Fruit fly (Drosophila melanogaster) whole organism, embryonic: Measurements from ENCODE around the gene CG10803.

Experiments used
- CG3407 ChIP-seq: fragments of 200-800 bp; sonication (Bioruptor generic); optimal IDR thresholded peaks from 2 replicates; lab custom pipeline; 2018; ENCODE audit warnings: missing biosample characterization, mild to moderate bottlenecking, missing genetic modification characterization
- CG6791 ChIP-seq: fragments of 200-800 bp; sonication (Bioruptor generic); IDR thresholded peaks from 3 replicates; pipeline ENCODE4 v1.3.6; 2022; ENCODE audit warnings: missing biosample characterization, missing genetic modification characterization; ENCODE audit not compliant: partially characterized antibody
- CG8281 ChIP-seq: fragments of 200-800 bp; sonication (Bioruptor generic); optimal IDR thresholded peaks from 2 replicates; lab custom pipeline; 2018; ENCODE audit warnings: missing biosample characterization, mild to moderate bottlenecking, missing genetic modification characterization, moderate library complexity
- CrebB ChIP-seq: fragments of 200-800 bp; sonication (Bioruptor generic); optimal IDR thresholded peaks from 3 replicates; lab custom pipeline; 2018; ENCODE audit warnings: missing biosample characterization, mild to moderate bottlenecking, missing genetic modification characterization
- ken ChIP-seq: fragments of 200-800 bp; sonication (Bioruptor generic); IDR thresholded peaks from 3 replicates; pipeline ENCODE4 v1.3.6; 2022; ENCODE audit warnings: missing biosample characterization, missing genetic modification characterization
- lola ChIP-seq, 3 experiments: fragments of >200 bp in 2 of 3; fragments of 200-800 bp in 1 of 3; sonication (Bioruptor generic) in 1 of 3; optimal IDR thresholded peaks; 2 replicates each; lab custom pipeline; 2017 to 2019; ENCODE audit warnings: missing biosample characterization in 3 of 3, missing genetic modification characterization in 3 of 3, mild to moderate bottlenecking in 1 of 3, moderate library complexity in 1 of 3
- zen2 ChIP-seq: fragments of 200-800 bp; sonication (Bioruptor generic); IDR thresholded peaks from 3 replicates; pipeline ENCODE4 v1.3.6; 2022; ENCODE audit warnings: missing biosample characterization, missing genetic modification characterization; ENCODE audit not compliant: partially characterized antibody

dm6 chrX:3444800-3445199, 40.6 kb upstream of the CG10803 start:
- TF ChIP-seq zen2 (no peak), CG3407 (GFP tag; lab: Kevin White, UChicago) (no peak), ken (GFP tag; lab: Robert Waterston, UW) (no peak), CG8281 (tag; lab: Kevin White, UChicago) (no peak), CrebB (tag; lab: Kevin White, UChicago) (no peak), CG6791 (no peak), lola (GFP tag; optimal IDR thresholded peaks at IDR 0.05; lab: Kevin White, UChicago) (no peak)
